Worm (Caenorhabditis elegans): Measurements from ENCODE around the gene frpr-6.

ce11 chrV:9112467-9112866 is 11.5 kb upstream of the frpr-6 start, which contains the start of gene F21C10.7:
- TF ChIP-seq lag-1 (GFP tag; IDR thresholded peaks at IDR 0.05) (no peak), mel-28 (tag; optimal IDR thresholded peaks at IDR 0.05; ENCODE audit: borderline replicate concordance) (no peak), Y95B8A.8 (GFP tag; IDR thresholded peaks at IDR 0.05) (no peak), unc-62 (GFP tag; optimal IDR thresholded peaks at IDR 0.05) (no peak), lin-35 (GFP tag; optimal IDR thresholded peaks at IDR 0.05) (no peak), aptf-2 (GFP tag; conservative IDR thresholded peaks at IDR 0.05) (no peak), egrh-3 (GFP tag; IDR thresholded peaks at IDR 0.05) (no peak), B0336.3 (GFP tag; IDR thresholded peaks at IDR 0.05) (no peak), ceh-100 (GFP tag; IDR thresholded peaks at IDR 0.05) (no peak), K11D2.4 (GFP tag; IDR thresholded peaks at IDR 0.05) (no peak), snpc-4 (GFP tag; optimal IDR thresholded peaks at IDR 0.05) (no peak), snpc-4 (tag; optimal IDR thresholded peaks at IDR 0.05) (no peak)
